Fruit fly (Drosophila melanogaster): ENCODE data around the gene Plp.
A peak's percentile ranks its signal among the peaks of the same experiment; 100 is the strongest.

Gene Plp

dm6 chr3L:15088285-15088684 lies 6.2 kb downstream of the Plp start:
- TF ChIP-seq EcR (GFP tag; optimal IDR thresholded peaks at IDR 0.05) = no peak
- no peak for TF ChIP-seq Pif1B (GFP tag; optimal IDR thresholded peaks at IDR 0.05)
- TF ChIP-seq CG4496 (GFP tag; IDR thresholded peaks at IDR 0.05) = no peak
- no peak for TF ChIP-seq CG9948 (tag; optimal IDR thresholded peaks at IDR 0.05)
- TF ChIP-seq CG14655 (GFP tag; optimal IDR thresholded peaks at IDR 0.05) = no peak
- no peak for TF ChIP-seq CG34367 (tag; optimal IDR thresholded peaks at IDR 0.05)
- TF ChIP-seq Ets98B (GFP tag; IDR thresholded peaks at IDR 0.05) = no peak
- TF ChIP-seq CG32121 (GFP tag; IDR thresholded peaks at IDR 0.05) = no peak
- no peak for TF ChIP-seq Snoo (tag; optimal IDR thresholded peaks at IDR 0.05)
- no peak for TF ChIP-seq CG12605 (GFP tag; IDR thresholded peaks at IDR 0.05)
- no peak for TF ChIP-seq D1 (tag; optimal IDR thresholded peaks at IDR 0.05)
- TF ChIP-seq CG8159 (tag; optimal IDR thresholded peaks at IDR 0.05) = no peak
- no peak for TF ChIP-seq CG17806 (tag; optimal IDR thresholded peaks at IDR 0.05)
- no peak for TF ChIP-seq Pif1A (GFP tag; optimal IDR thresholded peaks at IDR 0.05)

dm6 chr3L:15084288-15084687 lies 10.2 kb downstream of the Plp start:
- TF ChIP-seq CG17806 (tag; optimal IDR thresholded peaks at IDR 0.05) (no peak), CG32121 (GFP tag; IDR thresholded peaks at IDR 0.05) (no peak), CG8159 (tag; optimal IDR thresholded peaks at IDR 0.05) (no peak), D1 (tag; optimal IDR thresholded peaks at IDR 0.05) (no peak), CG9948 (tag; optimal IDR thresholded peaks at IDR 0.05) (no peak), CG10348 (GFP tag; IDR thresholded peaks at IDR 0.05) (no peak), fd96Ca (GFP tag; IDR thresholded peaks at IDR 0.05) (no peak), rn (GFP tag; IDR thresholded peaks at IDR 0.05) (no peak)

dm6 chr3L:15079278-15079677 lies 15.2 kb downstream of the Plp start:
- TF ChIP-seq CG15710 (tag; optimal IDR thresholded peaks at IDR 0.05) (no peak), EcR (GFP tag; optimal IDR thresholded peaks at IDR 0.05) (no peak), gl (tag; optimal IDR thresholded peaks at IDR 0.05) (no peak), CG10348 (GFP tag; IDR thresholded peaks at IDR 0.05) (no peak), CG34367 (tag; optimal IDR thresholded peaks at IDR 0.05) (no peak), Pif1A (GFP tag; optimal IDR thresholded peaks at IDR 0.05) (no peak), CG13204 (GFP tag; optimal IDR thresholded peaks at IDR 0.05) (no peak), CG8159 (tag; optimal IDR thresholded peaks at IDR 0.05) (no peak), CG9948 (tag; optimal IDR thresholded peaks at IDR 0.05) (no peak), CG17806 (tag; optimal IDR thresholded peaks at IDR 0.05) (no peak), CG4496 (GFP tag; IDR thresholded peaks at IDR 0.05) (no peak), CG32121 (GFP tag; IDR thresholded peaks at IDR 0.05) (peak; percentile 9; the same call in 1 of the 2 replicates), Snoo (tag; optimal IDR thresholded peaks at IDR 0.05) (no peak), D1 (tag; optimal IDR thresholded peaks at IDR 0.05) (no peak), CG14655 (GFP tag; optimal IDR thresholded peaks at IDR 0.05) (no peak), CG8301 (tag; optimal IDR thresholded peaks at IDR 0.05) (no peak), Ets98B (GFP tag; IDR thresholded peaks at IDR 0.05) (peak; percentile 27; the same call in 1 of the 2 replicates), rn (GFP tag; IDR thresholded peaks at IDR 0.05) (no peak), CG12605 (GFP tag; IDR thresholded peaks at IDR 0.05) (peak; percentile 35), fd96Ca (GFP tag; IDR thresholded peaks at IDR 0.05) (no peak)

dm6 chr3L:15078347-15078746 lies 16.2 kb downstream of the Plp start, which contains the start of gene Or71a:
Gene Or71a, minus strand, starts transcription at chr3L:15078447.
- TF ChIP-seq CG34367 (tag; optimal IDR thresholded peaks at IDR 0.05) (no peak), D1 (tag; optimal IDR thresholded peaks at IDR 0.05) (no peak), CG15710 (tag; optimal IDR thresholded peaks at IDR 0.05) (no peak), CG9948 (tag; optimal IDR thresholded peaks at IDR 0.05) (no peak), Snoo (tag; optimal IDR thresholded peaks at IDR 0.05) (no peak), Ets98B (GFP tag; IDR thresholded peaks at IDR 0.05) (no peak), Pif1B (GFP tag; optimal IDR thresholded peaks at IDR 0.05) (no peak), CG8159 (tag; optimal IDR thresholded peaks at IDR 0.05) (no peak), gl (tag; optimal IDR thresholded peaks at IDR 0.05) (no peak), CG14655 (GFP tag; optimal IDR thresholded peaks at IDR 0.05) (no peak), CG32121 (GFP tag; IDR thresholded peaks at IDR 0.05) (no peak), EcR (GFP tag; optimal IDR thresholded peaks at IDR 0.05) (no peak)

- no peak for TF ChIP-seq CG32121 (GFP tag; IDR thresholded peaks at IDR 0.05)
- peak; percentile 30 for TF ChIP-seq EcR (GFP tag; optimal IDR thresholded peaks at IDR 0.05)
Measured at dm6 chr3L:15076380-15076779, 18.1 kb downstream of the Plp start.

dm6 chr3L:15073680-15074079 lies 20.8 kb downstream of the Plp start:
- TF ChIP-seq CG10348 (GFP tag; IDR thresholded peaks at IDR 0.05) (no peak), CG34367 (tag; optimal IDR thresholded peaks at IDR 0.05) (no peak), CG8301 (tag; optimal IDR thresholded peaks at IDR 0.05) (no peak), D1 (tag; optimal IDR thresholded peaks at IDR 0.05) (no peak), EcR (GFP tag; optimal IDR thresholded peaks at IDR 0.05) (no peak), fd96Ca (GFP tag; IDR thresholded peaks at IDR 0.05) (no peak), CG13204 (GFP tag; optimal IDR thresholded peaks at IDR 0.05) (no peak), Pif1A (GFP tag; optimal IDR thresholded peaks at IDR 0.05) (no peak), Snoo (tag; optimal IDR thresholded peaks at IDR 0.05) (no peak), CG12605 (GFP tag; IDR thresholded peaks at IDR 0.05) (no peak), CG9948 (tag; optimal IDR thresholded peaks at IDR 0.05) (no peak), Pif1B (GFP tag; optimal IDR thresholded peaks at IDR 0.05) (no peak), CG17806 (tag; optimal IDR thresholded peaks at IDR 0.05) (no peak), CG32121 (GFP tag; IDR thresholded peaks at IDR 0.05) (no peak), Ets98B (GFP tag; IDR thresholded peaks at IDR 0.05) (no peak), gl (tag; optimal IDR thresholded peaks at IDR 0.05) (no peak), CG4496 (GFP tag; IDR thresholded peaks at IDR 0.05) (no peak)

dm6 chr3L:15072149-15072548 lies 22.4 kb downstream of the Plp start:
- TF ChIP-seq fd96Ca (GFP tag; IDR thresholded peaks at IDR 0.05) (no peak), CG4496 (GFP tag; IDR thresholded peaks at IDR 0.05) (no peak), EcR (GFP tag; optimal IDR thresholded peaks at IDR 0.05) (no peak), Snoo (tag; optimal IDR thresholded peaks at IDR 0.05) (no peak), CG12605 (GFP tag; IDR thresholded peaks at IDR 0.05) (no peak), Pif1B (GFP tag; optimal IDR thresholded peaks at IDR 0.05) (no peak), CG34367 (tag; optimal IDR thresholded peaks at IDR 0.05) (no peak), CG13204 (GFP tag; optimal IDR thresholded peaks at IDR 0.05) (no peak), Ets98B (GFP tag; IDR thresholded peaks at IDR 0.05) (no peak), gl (tag; optimal IDR thresholded peaks at IDR 0.05) (no peak), CG8301 (tag; optimal IDR thresholded peaks at IDR 0.05) (no peak), rn (GFP tag; IDR thresholded peaks at IDR 0.05) (no peak), CG17806 (tag; optimal IDR thresholded peaks at IDR 0.05) (no peak), CG8159 (tag; optimal IDR thresholded peaks at IDR 0.05) (no peak), Pif1A (GFP tag; optimal IDR thresholded peaks at IDR 0.05) (no peak), D1 (tag; optimal IDR thresholded peaks at IDR 0.05) (no peak), CG10348 (GFP tag; IDR thresholded peaks at IDR 0.05) (no peak)
